Worm (Caenorhabditis elegans) whole organism, L4/young adult: ENCODE data around the gene lim-4.

Experiments
- W03F9.2 ChIP-seq: fragments of 150-350 bp; optimal IDR thresholded peaks from 2 replicates; lab custom pipeline; 2014; ENCODE audit warnings: missing biosample characterization, missing genetic modification characterization
- dao-5 ChIP-seq: sonication (generic microtip); optimal IDR thresholded peaks from 2 replicates; lab custom pipeline; 2016; ENCODE audit warnings: missing genotype, missing genetic modification characterization, moderate library complexity, missing compliant biosample characterization
- him-1 ChIP-seq: sonication (generic microtip); optimal IDR thresholded peaks from 2 replicates; lab custom pipeline; 2016; ENCODE audit warnings: missing genotype, missing genetic modification reagents, missing genetic modification characterization, missing compliant biosample characterization

DNA sequence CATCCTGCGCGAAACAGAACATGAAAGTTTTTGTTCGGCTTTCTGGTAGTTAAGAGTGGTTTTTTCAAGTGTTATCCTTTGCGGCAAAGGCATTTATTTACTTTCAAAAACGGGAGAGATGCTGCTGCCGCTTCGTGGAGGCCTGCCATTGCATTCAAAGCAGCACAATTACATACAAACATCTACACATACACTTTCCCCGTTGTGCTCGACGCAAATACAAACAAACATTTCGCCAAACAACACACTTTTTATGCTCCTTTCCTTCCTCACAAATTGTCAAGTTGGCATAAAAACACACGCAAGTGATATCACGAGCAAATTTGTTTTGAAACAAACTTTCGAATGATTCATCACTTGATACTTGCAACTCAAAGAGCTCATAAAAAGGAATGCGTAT is 47.2 kb downstream of the lim-4 start:
- no peak for TF ChIP-seq W03F9.2
- TF ChIP-seq him-1 (tag; lab: Kevin White, UChicago), result no peak
- TF ChIP-seq dao-5, result no peak
